Worm (Caenorhabditis elegans): ENCODE results near the gene srt-23.

ce11 chrIV:768312-768711 lies 11.8 kb downstream of the srt-23 start, which contains the start of gene F56B3.2:
- TF ChIP-seq ama-1 (optimal IDR thresholded peaks at IDR 0.05) (no peak), sea-1 (GFP tag; conservative IDR thresholded peaks at IDR 0.05) (no peak), hmg-4 (GFP tag; optimal IDR thresholded peaks at IDR 0.05) (no peak), B0310.2 (tag; optimal IDR thresholded peaks at IDR 0.05) (no peak)

Measured in whole organism, early embryonic.